Fruit fly (Drosophila melanogaster) whole organism, embryonic: Measurements from ENCODE around the gene CG8117.

Source experiments
- ATbp ChIP-seq: fragments of 200-800 bp; sonication (Bioruptor generic); optimal IDR thresholded peaks from 2 replicates; lab custom pipeline; 2017; ENCODE audit warnings: missing biosample characterization, mild to moderate bottlenecking, missing genetic modification characterization, missing genetic modification reagents
- Atf6 ChIP-seq: fragments of 200-800 bp; sonication (Bioruptor generic); IDR thresholded peaks from 2 replicates; pipeline ENCODE4 v1.3.6; 2022; ENCODE audit warnings: missing biosample characterization, missing genetic modification characterization
- BtbVII ChIP-seq: fragments of 200-800 bp; sonication (Bioruptor generic); optimal IDR thresholded peaks from 3 replicates; lab custom pipeline; 2017; ENCODE audit warnings: missing biosample characterization, mild to moderate bottlenecking, missing genetic modification characterization
- CG1024 ChIP-seq: fragments of 200-800 bp; sonication (Bioruptor generic); IDR thresholded peaks from 2 replicates; pipeline ENCODE4 v1.3.6; 2022; ENCODE audit warnings: missing biosample characterization, missing genetic modification characterization
- CG12071 ChIP-seq: fragments of 200-800 bp; sonication (Bioruptor generic); optimal IDR thresholded peaks from 3 replicates; lab custom pipeline; 2018; ENCODE audit warnings: missing biosample characterization, mild to moderate bottlenecking, missing genetic modification characterization
- CG12236 ChIP-seq: fragments of 200-800 bp; sonication (Bioruptor generic); optimal IDR thresholded peaks from 2 replicates; lab custom pipeline; 2016; ENCODE audit warnings: missing biosample characterization, missing genetic modification characterization
- CG12659 ChIP-seq: fragments of 200-800 bp; sonication (Bioruptor generic); optimal IDR thresholded peaks from 3 replicates; lab custom pipeline; 2017; ENCODE audit warnings: mild to moderate bottlenecking, missing biosample characterization, missing genetic modification reagents, missing genetic modification characterization
- CG13296 ChIP-seq: fragments of 200-800 bp; sonication (Bioruptor generic); optimal IDR thresholded peaks from 3 replicates; lab custom pipeline; 2018; ENCODE audit warnings: missing biosample characterization, mild to moderate bottlenecking, missing genetic modification characterization
- CG1603 ChIP-seq: fragments of 200-800 bp; sonication (Bioruptor generic); optimal IDR thresholded peaks from 2 replicates; lab custom pipeline; 2019; ENCODE audit warnings: missing biosample characterization, mild to moderate bottlenecking, missing genetic modification characterization, moderate library complexity
- CG1832 ChIP-seq: fragments of 200-800 bp; sonication (Bioruptor generic); optimal IDR thresholded peaks from 2 replicates; lab custom pipeline; 2017; ENCODE audit warnings: missing biosample characterization, mild to moderate bottlenecking, missing genetic modification characterization, inconsistent platforms
- CG2678 ChIP-seq: fragments of 200-800 bp; sonication (Bioruptor generic); optimal IDR thresholded peaks from 3 replicates; lab custom pipeline; 2019; ENCODE audit warnings: missing biosample characterization, mild to moderate bottlenecking, missing genetic modification characterization, moderate library complexity
- CG32767 ChIP-seq: fragments of 200-800 bp; sonication (Bioruptor generic); IDR thresholded peaks from 2 replicates; pipeline ENCODE4 v1.3.6; 2022; ENCODE audit warnings: missing biosample characterization, missing genetic modification characterization
- CG3847 ChIP-seq: fragments of 200-800 bp; sonication (Bioruptor generic); IDR thresholded peaks from 2 replicates; pipeline ENCODE4 v1.3.6; 2022; ENCODE audit warnings: missing biosample characterization, missing genetic modification characterization
- CG4707 ChIP-seq: fragments of 200-800 bp; sonication (Bioruptor generic); optimal IDR thresholded peaks from 2 replicates; lab custom pipeline; 2018; ENCODE audit warnings: missing biosample characterization, mild to moderate bottlenecking, missing genetic modification characterization, moderate library complexity
- CG6854 ChIP-seq: fragments of 200-800 bp; sonication (Bioruptor generic); optimal IDR thresholded peaks from 3 replicates; lab custom pipeline; 2017; ENCODE audit warnings: missing biosample characterization, mild to moderate bottlenecking, missing genetic modification characterization
- CG7745 ChIP-seq: fragments of 200-800 bp; sonication (Bioruptor generic); optimal IDR thresholded peaks from 2 replicates; lab custom pipeline; 2018; ENCODE audit warnings: missing biosample characterization, mild to moderate bottlenecking, missing genetic modification characterization, moderate library complexity
- CG9876 ChIP-seq: fragments of 200-800 bp; sonication (Bioruptor generic); optimal IDR thresholded peaks from 2 replicates; lab custom pipeline; 2016; ENCODE audit warnings: missing biosample characterization, missing genetic modification characterization
- CkIIα-i1 ChIP-seq: fragments of 200-800 bp; sonication (Bioruptor generic); IDR thresholded peaks from 2 replicates; pipeline ENCODE4 v1.3.6; 2022; ENCODE audit warnings: missing biosample characterization, missing genetic modification characterization
- Dad ChIP-seq: fragments of 200-800 bp; sonication (Bioruptor generic); optimal IDR thresholded peaks from 3 replicates; lab custom pipeline; 2016; ENCODE audit warnings: missing biosample characterization, missing genetic modification characterization
- Dip3 ChIP-seq: fragments of 200-800 bp; sonication (Bioruptor generic); optimal IDR thresholded peaks from 3 replicates; lab custom pipeline; 2016; ENCODE audit warnings: missing biosample characterization, missing genetic modification characterization
- E2f2 ChIP-seq: fragments of 200-800 bp; sonication (Bioruptor generic); IDR thresholded peaks from 2 replicates; pipeline ENCODE4 v1.3.6; 2022; ENCODE audit warnings: missing biosample characterization, missing genetic modification characterization
- Fer2 ChIP-seq: fragments of 200-800 bp; sonication (Bioruptor generic); optimal IDR thresholded peaks from 2 replicates; lab custom pipeline; 2018; ENCODE audit warnings: missing biosample characterization, mild to moderate bottlenecking, missing genetic modification characterization, moderate library complexity
- HHEX ChIP-seq: fragments of 200-800 bp; sonication (Bioruptor generic); optimal IDR thresholded peaks from 3 replicates; lab custom pipeline; 2017; ENCODE audit warnings: missing biosample characterization, mild to moderate bottlenecking, missing genetic modification characterization, missing genetic modification reagents
- Hr78 ChIP-seq, 2 experiments: fragments of 200-800 bp in 1 of 2; fragments of >200 bp in 1 of 2; sonication (Bioruptor generic) in 1 of 2; optimal IDR thresholded peaks; 2 replicates each; lab custom pipeline; 2017 to 2019; ENCODE audit warnings: missing biosample characterization in 2 of 2, missing genetic modification characterization in 2 of 2, mild to moderate bottlenecking in 1 of 2, moderate library complexity in 1 of 2
- Meics ChIP-seq: fragments of 200-800 bp; sonication (Bioruptor generic); optimal IDR thresholded peaks from 2 replicates; lab custom pipeline; 2017; ENCODE audit warnings: missing biosample characterization, mild to moderate bottlenecking, missing genetic modification characterization
- Oaz ChIP-seq: fragments of 200-800 bp; sonication (Bioruptor generic); IDR thresholded peaks from 2 replicates; pipeline ENCODE4 v1.3.6; 2022; ENCODE audit warnings: missing biosample characterization, missing genetic modification characterization
- Rx ChIP-seq: fragments of 200-800 bp; sonication (Bioruptor generic); IDR thresholded peaks from 2 replicates; pipeline ENCODE4 v1.3.6; 2022; ENCODE audit warnings: missing biosample characterization, missing genetic modification characterization
- Scr ChIP-seq: fragments of 200-800 bp; sonication (Bioruptor generic); IDR thresholded peaks from 2 replicates; pipeline ENCODE4 v1.3.6; 2022; ENCODE audit warnings: missing biosample characterization, missing genetic modification characterization; ENCODE audit not compliant: partially characterized antibody
- TFAM ChIP-seq: fragments of 200-800 bp; sonication (Bioruptor generic); optimal IDR thresholded peaks from 2 replicates; lab custom pipeline; 2017; ENCODE audit warnings: missing biosample characterization, missing genetic modification characterization, inconsistent platforms
- az2 ChIP-seq: fragments of 200-800 bp; sonication (Bioruptor generic); optimal IDR thresholded peaks from 3 replicates; lab custom pipeline; 2016; ENCODE audit warnings: missing biosample characterization, missing genetic modification characterization
- bab2 ChIP-seq: fragments of 200-800 bp; sonication (Bioruptor generic); optimal IDR thresholded peaks from 2 replicates; lab custom pipeline; 2016; ENCODE audit warnings: missing biosample characterization, missing genetic modification characterization
- bigmax ChIP-seq: fragments of 200-800 bp; sonication (Bioruptor generic); optimal IDR thresholded peaks from 2 replicates; lab custom pipeline; 2018; ENCODE audit warnings: missing biosample characterization, mild to moderate bottlenecking, missing genetic modification characterization
- caup ChIP-seq: fragments of 200-800 bp; sonication (Bioruptor generic); optimal IDR thresholded peaks from 3 replicates; lab custom pipeline; 2017; ENCODE audit warnings: missing biosample characterization, mild to moderate bottlenecking, missing genetic modification characterization, moderate library complexity; ENCODE audit not compliant: severe bottlenecking
- chinmo ChIP-seq: fragments of 200-800 bp; sonication (Bioruptor generic); IDR thresholded peaks from 4 replicates; pipeline ENCODE4 v1.3.6; 2022; ENCODE audit warnings: missing biosample characterization, missing genetic modification characterization; ENCODE audit not compliant: partially characterized antibody
- dmrt99B ChIP-seq: fragments of 200-800 bp; sonication (Bioruptor generic); optimal IDR thresholded peaks from 2 replicates; lab custom pipeline; 2018; ENCODE audit warnings: missing biosample characterization, mild to moderate bottlenecking, missing genetic modification characterization, moderate library complexity
- grn ChIP-seq: fragments of 200-800 bp; sonication (Bioruptor generic); optimal IDR thresholded peaks from 3 replicates; lab custom pipeline; 2017; ENCODE audit warnings: missing biosample characterization, missing genetic modification characterization
- gsb-n ChIP-seq: fragments of 200-800 bp; sonication (Bioruptor generic); optimal IDR thresholded peaks from 3 replicates; lab custom pipeline; 2018; ENCODE audit warnings: missing biosample characterization, mild to moderate bottlenecking, missing genetic modification characterization
- hkb ChIP-seq, 2 experiments: fragments of 200-800 bp in 1 of 2; fragments of >200 bp in 1 of 2; sonication (Bioruptor generic) in 1 of 2; IDR thresholded peaks in 1 of 2; optimal IDR thresholded peaks in 1 of 2; 2 replicates each; pipeline versions ENCODE4 v1.3.6 to Lab custom; 2017 to 2022; ENCODE audit warnings: missing biosample characterization in 1 of 2, missing genetic modification characterization in 1 of 2
- maf-S ChIP-seq: fragments of 200-800 bp; sonication (Bioruptor generic); optimal IDR thresholded peaks from 2 replicates; lab custom pipeline; 2016; ENCODE audit warnings: missing biosample characterization, missing genetic modification characterization
- nau ChIP-seq: fragments of 200-800 bp; sonication (Bioruptor generic); optimal IDR thresholded peaks from 3 replicates; lab custom pipeline; 2017; ENCODE audit warnings: missing biosample characterization, mild to moderate bottlenecking, missing genetic modification characterization, missing genetic modification reagents
- org-1 ChIP-seq: fragments of 200-800 bp; sonication (Bioruptor generic); optimal IDR thresholded peaks from 2 replicates; lab custom pipeline; 2017; ENCODE audit warnings: missing biosample characterization, missing genetic modification characterization
- pfk ChIP-seq: fragments of 200-800 bp; sonication (Bioruptor generic); optimal IDR thresholded peaks from 2 replicates; lab custom pipeline; 2018; ENCODE audit warnings: missing biosample characterization, mild to moderate bottlenecking, missing genetic modification characterization, moderate library complexity
- pzg ChIP-seq: fragments of 200-800 bp; sonication (Bioruptor generic); optimal IDR thresholded peaks from 3 replicates; lab custom pipeline; 2018; ENCODE audit warnings: missing biosample characterization, mild to moderate bottlenecking, missing genetic modification characterization, moderate library complexity
- row ChIP-seq: fragments of 200-800 bp; sonication (Bioruptor generic); IDR thresholded peaks from 3 replicates; pipeline ENCODE4 v1.3.6; 2022; ENCODE audit warnings: missing biosample characterization, missing genetic modification characterization
- sens ChIP-seq: fragments of 200-800 bp; sonication (Bioruptor generic); peaks from one replicate; lab custom pipeline; 2016; ENCODE audit warnings: missing biosample characterization, missing genetic modification characterization
- tio ChIP-seq: fragments of 200-800 bp; sonication (Bioruptor generic); optimal IDR thresholded peaks from 2 replicates; lab custom pipeline; 2017; ENCODE audit warnings: missing biosample characterization, missing genetic modification characterization, inconsistent platforms
- twi ChIP-seq: fragments of 200-800 bp; optimal IDR thresholded peaks from 2 replicates; lab custom pipeline; 2019; ENCODE audit warnings: missing biosample characterization, mild to moderate bottlenecking, missing genetic modification characterization, moderate library complexity
- wdn ChIP-seq: fragments of 200-800 bp; sonication (Bioruptor generic); IDR thresholded peaks from 2 replicates; pipeline ENCODE4 v1.3.6; 2022; ENCODE audit warnings: missing biosample characterization, missing genetic modification characterization
- wor ChIP-seq: fragments of 200-800 bp; sonication (Bioruptor generic); IDR thresholded peaks from 2 replicates; pipeline ENCODE4 v1.3.6; 2022; ENCODE audit warnings: missing biosample characterization, missing genetic modification characterization
- zen2 ChIP-seq: fragments of 200-800 bp; sonication (Bioruptor generic); IDR thresholded peaks from 3 replicates; pipeline ENCODE4 v1.3.6; 2022; ENCODE audit warnings: missing biosample characterization, missing genetic modification characterization; ENCODE audit not compliant: partially characterized antibody

CG8117 gene

dm6 chrX:15602438-15602837 lies 41.6 kb upstream of the CG8117 start:
- no peak for TF ChIP-seq az2 (GFP tag; lab: Kevin White, UChicago)
- 0 out of 2 replicates have a peak, but pooled peaks have one; percentile 27 for TF ChIP-seq Atf6
- TF ChIP-seq Rx (GFP tag; lab: Robert Waterston, UW) = no peak
- no peak for TF ChIP-seq Fer2
- no peak for TF ChIP-seq CG32767
- TF ChIP-seq CG12659 = peak; percentile 6
- TF ChIP-seq dmrt99B (tag; lab: Kevin White, UChicago) = peak; percentile 17
- no peak for TF ChIP-seq wor (GFP tag; lab: Robert Waterston, UW)
- TF ChIP-seq chinmo (GFP tag; lab: Robert Waterston, UW) = no peak
- no peak for TF ChIP-seq CG1832 (GFP tag; lab: Kevin White, UChicago)
- TF ChIP-seq ATbp (GFP tag; lab: Kevin White, UChicago) = peak; percentile 38
- TF ChIP-seq HHEX = peak; percentile 12
- TF ChIP-seq twi = no peak
- no peak for TF ChIP-seq org-1 (GFP tag; lab: Kevin White, UChicago)
- no peak for TF ChIP-seq Oaz
- TF ChIP-seq bigmax (GFP tag; lab: Kevin White, UChicago) = no peak
- no peak for TF ChIP-seq zen2
- TF ChIP-seq CG7745 (tag; lab: Kevin White, UChicago) = no peak
- peak; percentile 12 for TF ChIP-seq CG1603 (tag; lab: Kevin White, UChicago)
- TF ChIP-seq CG1024 (GFP tag; lab: Robert Waterston, UW) = no peak
- no peak for TF ChIP-seq Scr (GFP tag; lab: Robert Waterston, UW)
- no peak for TF ChIP-seq maf-S (GFP tag; lab: Kevin White, UChicago)
- peak; percentile 1 for TF ChIP-seq nau (GFP tag; lab: Kevin White, UChicago)
- no peak for TF ChIP-seq CG6854
- TF ChIP-seq caup = peak; percentile 38
- no peak for TF ChIP-seq BtbVII
- TF ChIP-seq CG3847 (GFP tag; lab: Robert Waterston, UW) = no peak
- TF ChIP-seq Dip3 = no peak
- no peak for TF ChIP-seq hkb (optimal IDR thresholded peaks at IDR 0.05; lab: Kevin White, UChicago)
- TF ChIP-seq hkb (GFP tag; IDR thresholded peaks at IDR 0.05; lab: Robert Waterston, UW) = peak; percentile 41; the same call in 1 of the 2 replicates
- no peak for TF ChIP-seq CkIIα-i1 (GFP tag; lab: Robert Waterston, UW)
- TF ChIP-seq tio (GFP tag; lab: Kevin White, UChicago) = no peak
- TF ChIP-seq CG2678 = peak; percentile 40
- no peak for TF ChIP-seq gsb-n
- no peak for TF ChIP-seq grn (GFP tag; lab: Kevin White, UChicago)
- no peak for TF ChIP-seq pfk
- no peak for TF ChIP-seq Dad (GFP tag; lab: Kevin White, UChicago)
- TF ChIP-seq TFAM = no peak
- no peak for TF ChIP-seq pzg (GFP tag; lab: Kevin White, UChicago)
- TF ChIP-seq wdn (GFP tag; lab: Robert Waterston, UW) = 0 out of 2 replicates have a peak, but pooled peaks have one; percentile 24
- TF ChIP-seq sens (GFP tag; lab: Kevin White, UChicago) = peak; percentile 66
- TF ChIP-seq CG4707 (GFP tag; lab: Kevin White, UChicago) = no peak
- no peak for TF ChIP-seq CG9876 (GFP tag; lab: Kevin White, UChicago)
- peak; percentile 27 for TF ChIP-seq E2f2 (GFP tag; lab: Robert Waterston, UW)
- no peak for TF ChIP-seq Hr78 (GFP tag; optimal IDR thresholded peaks at IDR 0.05; lab: Kevin White, UChicago)
- TF ChIP-seq row (GFP tag; lab: Robert Waterston, UW) = no peak
- peak; percentile 36 for TF ChIP-seq CG13296
- TF ChIP-seq bab2 (GFP tag; lab: Kevin White, UChicago) = no peak
- TF ChIP-seq Meics = peak; percentile 29
- peak; percentile 57 for TF ChIP-seq CG12071 (GFP tag; lab: Kevin White, UChicago)
- TF ChIP-seq CG12236 (GFP tag; lab: Kevin White, UChicago) = no peak
